Worm (Caenorhabditis elegans): ENCODE measurements around the gene hmg-5.

- no peak for TF ChIP-seq tbx-37 (GFP tag; conservative IDR thresholded peaks at IDR 0.05)
- no peak for TF ChIP-seq ama-1 (optimal IDR thresholded peaks at IDR 0.05)
- TF ChIP-seq sea-1 (GFP tag; conservative IDR thresholded peaks at IDR 0.05), result no peak
- TF ChIP-seq aly-1 (tag; optimal IDR thresholded peaks at IDR 0.05), result no peak
- no peak for TF ChIP-seq ceh-36 (tag; optimal IDR thresholded peaks at IDR 0.05)
- no peak for TF ChIP-seq flt-1 (GFP tag; IDR thresholded peaks at IDR 0.05)
- no peak for TF ChIP-seq hmg-4 (GFP tag; optimal IDR thresholded peaks at IDR 0.05)
- TF ChIP-seq ets-7 (tag; optimal IDR thresholded peaks at IDR 0.05), result no peak
- no peak for TF ChIP-seq scrt-1 (GFP tag; IDR thresholded peaks at IDR 0.05)
- no peak for TF ChIP-seq hnd-1 (tag; optimal IDR thresholded peaks at IDR 0.05)
- TF ChIP-seq hmbx-1 (tag; optimal IDR thresholded peaks at IDR 0.05), result no peak
These were observed 25.6 kb downstream of the hmg-5 start for ce11 chrIV:7620450-7620849.

All from whole organism, early embryonic.